Fruit fly (Drosophila melanogaster) whole organism, prepupa: ENCODE results near the gene CG6791.

ENCODE experiments used
- Blimp-1 ChIP-seq: fragments of 200-800 bp; sonication (Bioruptor generic); optimal IDR thresholded peaks from 3 replicates; lab custom pipeline; 2017; ENCODE audit warnings: missing biosample characterization, missing genetic modification characterization, mild to moderate bottlenecking, moderate library complexity, missing genetic modification reagents
- CG10631 ChIP-seq: fragments of 200-800 bp; sonication (Bioruptor generic); optimal IDR thresholded peaks from 2 replicates; lab custom pipeline; 2016; ENCODE audit warnings: missing biosample characterization, missing genetic modification characterization
- CG10669 ChIP-seq: fragments of 200-800 bp; sonication (Bioruptor generic); optimal IDR thresholded peaks from 3 replicates; lab custom pipeline; 2018; ENCODE audit warnings: missing biosample characterization, mild to moderate bottlenecking, missing genetic modification characterization, moderate library complexity
- CG11762 ChIP-seq: fragments of 200-800 bp; sonication (Bioruptor generic); optimal IDR thresholded peaks from 3 replicates; lab custom pipeline; 2016; ENCODE audit warnings: missing biosample characterization, missing genetic modification characterization; ENCODE audit not compliant: insufficient read depth
- CG15336 ChIP-seq: fragments of 200-800 bp; sonication (Bioruptor generic); IDR thresholded peaks from 2 replicates; pipeline ENCODE4 v1.3.6; 2022; ENCODE audit warnings: missing biosample characterization, missing genetic modification characterization
- CG1621 ChIP-seq: fragments of 200-800 bp; sonication (Bioruptor generic); optimal IDR thresholded peaks from 3 replicates; lab custom pipeline; 2018; ENCODE audit warnings: missing biosample characterization, mild to moderate bottlenecking, missing genetic modification characterization
- CG16779 ChIP-seq: fragments of 200-800 bp; sonication (Bioruptor generic); optimal IDR thresholded peaks from 3 replicates; lab custom pipeline; 2017; ENCODE audit warnings: missing biosample characterization, mild to moderate bottlenecking, missing genetic modification characterization
- CG31627 ChIP-seq: fragments of 200-800 bp; sonication (Bioruptor generic); optimal IDR thresholded peaks from 3 replicates; lab custom pipeline; 2016; ENCODE audit warnings: missing biosample characterization, missing genetic modification characterization
- CG4318 ChIP-seq: fragments of 200-800 bp; sonication (Bioruptor generic); optimal IDR thresholded peaks from 3 replicates; lab custom pipeline; 2017; ENCODE audit warnings: missing biosample characterization, mild to moderate bottlenecking, missing genetic modification characterization
- CG6163 ChIP-seq: fragments of 200-800 bp; sonication (Bioruptor generic); IDR thresholded peaks from 3 replicates; pipeline ENCODE4 v1.3.6; 2022; ENCODE audit warnings: missing biosample characterization, missing genetic modification characterization
- CG6792 ChIP-seq: fragments of 200-800 bp; sonication (Bioruptor generic); optimal IDR thresholded peaks from 3 replicates; lab custom pipeline; 2016; ENCODE audit warnings: missing biosample characterization, missing genetic modification characterization
- CG6808 ChIP-seq: fragments of 200-800 bp; sonication (Bioruptor generic); optimal IDR thresholded peaks from 3 replicates; lab custom pipeline; 2017; ENCODE audit warnings: missing biosample characterization, missing genetic modification characterization, mild to moderate bottlenecking, moderate library complexity, missing genetic modification reagents
- CG6854 ChIP-seq: fragments of 200-800 bp; sonication (Bioruptor generic); optimal IDR thresholded peaks from 2 replicates; lab custom pipeline; 2017; ENCODE audit warnings: missing biosample characterization, mild to moderate bottlenecking, missing genetic modification characterization
- CG7368 ChIP-seq: fragments of 200-800 bp; sonication (Bioruptor generic); optimal IDR thresholded peaks from 3 replicates; lab custom pipeline; 2016; ENCODE audit warnings: missing biosample characterization, missing genetic modification characterization
- CG8119 ChIP-seq: fragments of 200-800 bp; sonication (Bioruptor generic); IDR thresholded peaks from 3 replicates; pipeline ENCODE4 v1.3.6; 2022; ENCODE audit warnings: missing biosample characterization, missing genetic modification characterization
- CG9139 ChIP-seq: fragments of 200-800 bp; sonication (Bioruptor generic); optimal IDR thresholded peaks from 3 replicates; lab custom pipeline; 2017; ENCODE audit warnings: missing biosample characterization, mild to moderate bottlenecking, missing genetic modification characterization
- Eip93F ChIP-seq: fragments of 200-800 bp; sonication (Bioruptor generic); optimal IDR thresholded peaks from 2 replicates; lab custom pipeline; 2016; ENCODE audit warnings: missing biosample characterization, mild to moderate bottlenecking, missing genetic modification characterization
- Ets21C ChIP-seq: fragments of 200-800 bp; sonication (Bioruptor generic); optimal IDR thresholded peaks from 3 replicates; lab custom pipeline; 2016; ENCODE audit warnings: missing biosample characterization, missing genetic modification characterization
- Hr39 ChIP-seq: fragments of 200-800 bp; sonication (Bioruptor generic); optimal IDR thresholded peaks from 2 replicates; lab custom pipeline; 2016; ENCODE audit warnings: missing biosample characterization, missing genetic modification characterization
- Hr4 ChIP-seq: fragments of 200-800 bp; sonication (Bioruptor generic); optimal IDR thresholded peaks from 3 replicates; lab custom pipeline; 2016; ENCODE audit warnings: missing biosample characterization, missing genetic modification characterization
- Lpt ChIP-seq: fragments of 200-800 bp; sonication (Bioruptor generic); optimal IDR thresholded peaks from 3 replicates; lab custom pipeline; 2016; ENCODE audit warnings: missing biosample characterization, missing genetic modification characterization
- Met ChIP-seq: fragments of 200-800 bp; sonication (Bioruptor generic); optimal IDR thresholded peaks from 3 replicates; lab custom pipeline; 2016; ENCODE audit warnings: missing biosample characterization, missing genetic modification characterization
- OdsH ChIP-seq: fragments of 200-800 bp; sonication (Bioruptor generic); optimal IDR thresholded peaks from 3 replicates; lab custom pipeline; 2016; ENCODE audit warnings: missing biosample characterization, missing genetic modification characterization
- Smox ChIP-seq: fragments of 200-800 bp; sonication (Bioruptor generic); optimal IDR thresholded peaks from 3 replicates; lab custom pipeline; 2016; ENCODE audit warnings: missing biosample characterization, missing genetic modification characterization
- Sox102F ChIP-seq: fragments of 200-800 bp; sonication (Bioruptor generic); optimal IDR thresholded peaks from 2 replicates; lab custom pipeline; 2016; ENCODE audit warnings: missing biosample characterization, mild to moderate bottlenecking, missing genetic modification characterization
- Sox14 ChIP-seq: fragments of 200-800 bp; sonication (Bioruptor generic); optimal IDR thresholded peaks from 3 replicates; lab custom pipeline; 2016; ENCODE audit warnings: missing biosample characterization, missing genetic modification characterization
- Sox15 ChIP-seq: fragments of 200-800 bp; sonication (Bioruptor generic); optimal IDR thresholded peaks from 3 replicates; lab custom pipeline; 2016; ENCODE audit warnings: missing biosample characterization, missing genetic modification characterization
- cyc ChIP-seq: fragments of 200-800 bp; sonication (Bioruptor generic); optimal IDR thresholded peaks from 3 replicates; lab custom pipeline; 2016; ENCODE audit warnings: missing biosample characterization, missing genetic modification characterization
- dsx ChIP-seq: fragments of 200-800 bp; optimal IDR thresholded peaks from 3 replicates; lab custom pipeline; 2019; ENCODE audit warnings: missing biosample characterization, mild to moderate bottlenecking, missing genetic modification characterization, moderate library complexity; ENCODE audit not compliant: poor library complexity, severe bottlenecking
- fd59A ChIP-seq: fragments of 200-800 bp; sonication (Bioruptor generic); optimal IDR thresholded peaks from 2 replicates; lab custom pipeline; 2017; ENCODE audit warnings: missing biosample characterization, mild to moderate bottlenecking, missing genetic modification characterization, missing genetic modification reagents
- fd85E ChIP-seq: fragments of 200-800 bp; sonication (Bioruptor generic); optimal IDR thresholded peaks from 3 replicates; lab custom pipeline; 2016; ENCODE audit warnings: missing biosample characterization, missing genetic modification characterization
- fkh ChIP-seq: fragments of 200-800 bp; sonication (Bioruptor generic); optimal IDR thresholded peaks from 3 replicates; lab custom pipeline; 2017; ENCODE audit warnings: missing biosample characterization, mild to moderate bottlenecking, missing genetic modification characterization, moderate library complexity
- lz ChIP-seq: fragments of 200-800 bp; sonication (Bioruptor generic); optimal IDR thresholded peaks from 3 replicates; lab custom pipeline; 2016; ENCODE audit warnings: missing biosample characterization, missing genetic modification characterization
- pdm3 ChIP-seq: fragments of 200-800 bp; sonication (Bioruptor generic); optimal IDR thresholded peaks from 3 replicates; lab custom pipeline; 2016; ENCODE audit warnings: missing biosample characterization, missing genetic modification characterization
- spab ChIP-seq: fragments of 200-800 bp; sonication (Bioruptor generic); optimal IDR thresholded peaks from 2 replicates; lab custom pipeline; 2017; ENCODE audit warnings: missing biosample characterization, mild to moderate bottlenecking, missing genetic modification characterization, missing genetic modification reagents
- ss ChIP-seq, 2 experiments: fragments of 200-800 bp; sonication (Bioruptor generic); optimal IDR thresholded peaks; 2 replicates in 1 of 2; 3 replicates in 1 of 2; lab custom pipeline; 2017 to 2018; ENCODE audit warnings: mild to moderate bottlenecking in 2 of 2, missing biosample characterization in 2 of 2, missing genetic modification characterization in 2 of 2, moderate library complexity in 1 of 2
- topi ChIP-seq: fragments of 200-800 bp; sonication (Bioruptor generic); optimal IDR thresholded peaks from 3 replicates; lab custom pipeline; 2016; ENCODE audit warnings: missing biosample characterization, missing genetic modification characterization

Gene CG6791

DNA sequence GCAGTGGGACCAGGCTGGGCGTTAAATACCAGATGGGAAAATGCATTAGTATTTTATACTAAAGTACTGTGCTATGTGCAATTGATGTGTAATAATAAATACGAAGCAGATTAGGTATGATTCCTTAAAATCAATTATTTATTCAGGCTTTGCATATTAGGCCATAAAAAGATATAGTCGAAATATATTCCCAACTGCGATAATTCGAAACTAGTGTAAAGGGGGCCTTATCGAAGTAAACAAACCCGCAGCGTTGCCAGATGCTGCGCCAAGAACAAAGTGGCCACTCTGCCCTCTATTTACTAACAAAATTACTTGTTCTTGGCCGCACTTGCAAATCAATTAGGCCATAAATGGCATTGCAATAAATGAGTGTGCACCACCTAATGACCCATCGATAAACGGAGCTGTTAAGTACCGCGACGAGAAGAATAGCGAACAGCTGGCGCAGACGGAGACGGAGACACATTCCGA lies 32.4 kb downstream of the CG6791 start, which contains the start of gene CG10898 (continued):
- peak; percentile 88 for TF ChIP-seq CG31627 (GFP tag; lab: Kevin White, UChicago)
- peak; percentile 84 for TF ChIP-seq CG6163 (GFP tag; lab: Robert Waterston, UW)
- peak; percentile 71 for TF ChIP-seq Sox15
- TF ChIP-seq dsx (GFP tag; lab: Kevin White, UChicago): peak; percentile 44
- TF ChIP-seq fd59A: peak; percentile 28
- peak; percentile 10 for TF ChIP-seq spab (GFP tag; lab: Kevin White, UChicago)
- TF ChIP-seq CG8119: peak; percentile 80
- peak; percentile 68 for TF ChIP-seq Smox
- no peak for TF ChIP-seq CG9139
- peak; percentile 65 for TF ChIP-seq Met
- peak; percentile 86 for TF ChIP-seq Hr4 (GFP tag; lab: Kevin White, UChicago)
- peak in 1 of 2 experiments; percentile 43 for TF ChIP-seq ss (GFP tag; optimal IDR thresholded peaks at IDR 0.05; lab: Kevin White, UChicago)
- TF ChIP-seq CG7368 (GFP tag; lab: Kevin White, UChicago): peak; percentile 69
- peak; percentile 59 for TF ChIP-seq CG6792 (GFP tag; lab: Kevin White, UChicago)
- TF ChIP-seq CG6808 (GFP tag; lab: Kevin White, UChicago): peak; percentile 58
- TF ChIP-seq CG15336 (GFP tag; lab: Robert Waterston, UW): peak; percentile 59
- TF ChIP-seq CG10631: peak; percentile 78
- TF ChIP-seq CG1621 (tag; lab: Kevin White, UChicago): peak; percentile 45
- peak; percentile 62 for TF ChIP-seq CG10669 (GFP tag; lab: Kevin White, UChicago)

- TF ChIP-seq OdsH (no peak), cyc (GFP tag; lab: Kevin White, UChicago) (no peak), Hr4 (GFP tag; lab: Kevin White, UChicago) (no peak), Sox14 (GFP tag; lab: Kevin White, UChicago) (no peak), CG10631 (no peak), lz (GFP tag; lab: Kevin White, UChicago) (no peak), CG15336 (GFP tag; lab: Robert Waterston, UW) (no peak), CG31627 (GFP tag; lab: Kevin White, UChicago) (no peak), pdm3 (GFP tag; lab: Kevin White, UChicago) (no peak), CG6163 (GFP tag; lab: Robert Waterston, UW) (no peak), Sox102F (GFP tag; lab: Kevin White, UChicago) (no peak), fd85E (GFP tag; lab: Kevin White, UChicago) (no peak), Eip93F (GFP tag; lab: Kevin White, UChicago) (no peak), Smox (no peak), CG8119 (no peak)
- TF ChIP-seq, all 60 proteins: peak for 0
Measured at dm6 chr3R:11554982-11555381, 35.0 kb downstream of the CG6791 start.

DNA sequence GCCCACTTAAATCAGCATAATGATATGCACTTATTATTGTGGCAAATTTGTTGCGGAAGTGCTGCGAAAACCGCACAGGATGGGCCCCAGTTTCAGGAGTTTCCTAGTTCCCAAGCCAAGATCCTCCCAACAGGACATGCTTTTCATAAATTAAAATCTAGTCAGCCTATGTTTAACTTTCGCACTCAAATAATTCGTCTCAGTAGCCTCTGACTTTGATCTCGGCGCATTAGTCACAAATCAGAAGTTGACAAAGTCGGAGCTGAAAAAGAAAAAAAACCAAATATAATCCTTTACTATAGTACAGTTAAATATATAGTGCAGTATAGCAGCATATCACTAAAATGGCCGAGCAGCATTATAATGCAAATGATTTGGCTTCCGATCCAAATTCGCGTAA lies 36.1 kb downstream of the CG6791 start, which contains the start of gene CG14708:
Gene CG14708, plus strand, starts transcription at position 301 of the 400 bp plus-strand sequence.
- TF ChIP-seq Blimp-1 (GFP tag; lab: Kevin White, UChicago) (no peak), Hr4 (GFP tag; lab: Kevin White, UChicago) (no peak), Hr39 (GFP tag; lab: Kevin White, UChicago) (no peak)

dm6 chr3R:11551071-11551470 lies 38.9 kb downstream of the CG6791 start:
- TF ChIP-seq Hr4 (GFP tag; lab: Kevin White, UChicago) (no peak), CG16779 (tag; lab: Kevin White, UChicago) (no peak), CG4318 (GFP tag; lab: Kevin White, UChicago) (no peak), Ets21C (GFP tag; lab: Kevin White, UChicago) (no peak), fd59A (no peak), CG6854 (GFP tag; lab: Kevin White, UChicago) (no peak), CG11762 (GFP tag; lab: Kevin White, UChicago) (no peak), Sox102F (GFP tag; lab: Kevin White, UChicago) (no peak), fkh (GFP tag; lab: Kevin White, UChicago) (no peak), topi (GFP tag; lab: Kevin White, UChicago) (no peak), CG6808 (GFP tag; lab: Kevin White, UChicago) (no peak), Lpt (GFP tag; lab: Kevin White, UChicago) (no peak), dsx (GFP tag; lab: Kevin White, UChicago) (no peak), CG6163 (GFP tag; lab: Robert Waterston, UW) (no peak)
